Worm (Caenorhabditis elegans): ENCODE measurements around the gene dmd-6.

dmd-6 gene

ce11 chrIV:14610942-14611724 lies 5.3 kb upstream of the dmd-6 start (continued):
- peak; percentile 88 for TF ChIP-seq snpc-4 (GFP tag; optimal IDR thresholded peaks at IDR 0.05)
- TF ChIP-seq snpc-4 (tag; optimal IDR thresholded peaks at IDR 0.05): peak; percentile 23 to 98 (median 94)
- TF ChIP-seq lin-35 (GFP tag; optimal IDR thresholded peaks at IDR 0.05): no peak
- no peak for TF ChIP-seq Y53F4B.3 (GFP tag; IDR thresholded peaks at IDR 0.05)
- 0 out of 2 replicates have a peak, but pooled peaks have one; percentile 8 for TF ChIP-seq rcor-1 (GFP tag; IDR thresholded peaks at IDR 0.05)
- TF ChIP-seq him-1 (tag; optimal IDR thresholded peaks at IDR 0.05): peak; percentile 43
- peak; percentile 5 for TF ChIP-seq T26A5.8 (tag; optimal IDR thresholded peaks at IDR 0.05)
- peak; percentile 13 for TF ChIP-seq somi-1 (GFP tag; optimal IDR thresholded peaks at IDR 0.05)
- TF ChIP-seq sptf-2 (GFP tag; optimal IDR thresholded peaks at IDR 0.05): no peak
- TF ChIP-seq mcd-1 (GFP tag; IDR thresholded peaks at IDR 0.05): peak; percentile 39; the same call in 1 of the 2 replicates
- TF ChIP-seq cebp-1 (GFP tag; IDR thresholded peaks at IDR 0.05): no peak
- TF ChIP-seq cebp-1 (tag; optimal IDR thresholded peaks at IDR 0.05): peak; percentile 54
- peak; percentile 53 for TF ChIP-seq attf-5 (GFP tag; optimal IDR thresholded peaks at IDR 0.05)
- TF ChIP-seq fkh-3 (tag; optimal IDR thresholded peaks at IDR 0.05): peak; percentile 30
- no peak for TF ChIP-seq ekl-4 (GFP tag; IDR thresholded peaks at IDR 0.05)
- no peak for TF ChIP-seq nfya-1 (tag; optimal IDR thresholded peaks at IDR 0.05; ENCODE audit: borderline replicate concordance, insufficient read depth)
- 0 out of 2 replicates have a peak, but pooled peaks have one; percentile 19 for TF ChIP-seq cebp-2 (GFP tag; IDR thresholded peaks at IDR 0.05)
- TF ChIP-seq nhr-80 (tag; optimal IDR thresholded peaks at IDR 0.05): peak; percentile 54
- peak; percentile 22 for TF ChIP-seq F49E8.2 (tag; optimal IDR thresholded peaks at IDR 0.05; ENCODE audit: insufficient read depth)
- peak; percentile 17 for TF ChIP-seq ccch-3 (GFP tag; optimal IDR thresholded peaks at IDR 0.05)
- no peak for TF ChIP-seq B0019.2 (GFP tag; conservative IDR thresholded peaks at IDR 0.05)
- peak; percentile 52 for TF ChIP-seq rpc-1 (optimal IDR thresholded peaks at IDR 0.05)
- peak; percentile 76 for TF ChIP-seq rpc-1 (tag; optimal IDR thresholded peaks at IDR 0.05)
- no peak for TF ChIP-seq nfyb-1 (GFP tag; IDR thresholded peaks at IDR 0.05)
- TF ChIP-seq snpc-1.1 (tag; optimal IDR thresholded peaks at IDR 0.05; ENCODE audit: insufficient read depth): peak; percentile 73
- TF ChIP-seq ceh-58 (GFP tag; IDR thresholded peaks at IDR 0.05): no peak
- TF ChIP-seq bed-2 (GFP tag; IDR thresholded peaks at IDR 0.05): no peak
- peak; percentile 99 for TF ChIP-seq attf-6 (GFP tag; IDR thresholded peaks at IDR 0.05)
- peak; percentile 26; the same call in 1 of the 2 replicates for TF ChIP-seq egrh-3 (GFP tag; IDR thresholded peaks at IDR 0.05)
- TF ChIP-seq nhr-90 (tag; optimal IDR thresholded peaks at IDR 0.05): peak; percentile 51
- peak; percentile 80 for TF ChIP-seq D2030.7 (GFP tag; IDR thresholded peaks at IDR 0.05)
- TF ChIP-seq B0336.3 (GFP tag; IDR thresholded peaks at IDR 0.05): peak; percentile 67; the same call in 1 of the 2 replicates
- TF ChIP-seq madf-6 (GFP tag; IDR thresholded peaks at IDR 0.05): 0 out of 2 replicates have a peak, but pooled peaks have one; percentile 46
- TF ChIP-seq madf-3 (GFP tag; IDR thresholded peaks at IDR 0.05): 0 out of 2 replicates have a peak, but pooled peaks have one; percentile 51
- TF ChIP-seq B0261.1 (tag; optimal IDR thresholded peaks at IDR 0.05): peak; percentile 71
- peak; percentile 38 for TF ChIP-seq tlf-1 (GFP tag; optimal IDR thresholded peaks at IDR 0.05)

- TF ChIP-seq ztf-18 (tag; optimal IDR thresholded peaks at IDR 0.05): no peak
- no peak for TF ChIP-seq nhr-120 (GFP tag; IDR thresholded peaks at IDR 0.05)
- no peak for TF ChIP-seq F10E7.11 (tag; optimal IDR thresholded peaks at IDR 0.05)
- no peak for TF ChIP-seq egl-44 (GFP tag; IDR thresholded peaks at IDR 0.05)
- no peak for TF ChIP-seq snpc-1.1 (tag; optimal IDR thresholded peaks at IDR 0.05; ENCODE audit: insufficient read depth)
- TF ChIP-seq unc-130 (GFP tag; optimal IDR thresholded peaks at IDR 0.05): no peak
- TF ChIP-seq K12H6.12 (tag; optimal IDR thresholded peaks at IDR 0.05): no peak
- TF ChIP-seq ztf-3 (GFP tag; optimal IDR thresholded peaks at IDR 0.05): no peak
- 0 out of 2 replicates have a peak, but pooled peaks have one; percentile 56 for TF ChIP-seq cebp-2 (GFP tag; IDR thresholded peaks at IDR 0.05)
- TF ChIP-seq lin-26 (GFP tag; IDR thresholded peaks at IDR 0.05): peak; percentile 58; the same call in 1 of the 2 replicates
- TF ChIP-seq Y53F4B.3 (GFP tag; IDR thresholded peaks at IDR 0.05): no peak
- TF ChIP-seq let-526 (GFP tag; IDR thresholded peaks at IDR 0.05): no peak
- no peak for TF ChIP-seq B0261.1 (tag; optimal IDR thresholded peaks at IDR 0.05)
- no peak for TF ChIP-seq snpc-4 (GFP tag; optimal IDR thresholded peaks at IDR 0.05)
- TF ChIP-seq snpc-4 (tag; optimal IDR thresholded peaks at IDR 0.05): peak; percentile 59 to 86 (median 82)
- no peak for TF ChIP-seq cebp-1 (GFP tag; IDR thresholded peaks at IDR 0.05)
- TF ChIP-seq cebp-1 (tag; optimal IDR thresholded peaks at IDR 0.05): peak; percentile 29
- TF ChIP-seq sea-2 (GFP tag; IDR thresholded peaks at IDR 0.05): no peak
These were observed 4.4 kb upstream of the dmd-6 start for ce11 chrIV:14611892-14612497.

Data from whole organism, young adult.